Worm (Caenorhabditis elegans) whole organism, young adult: ENCODE data around the gene nspc-12.

Source experiments
- B0035.1 ChIP-seq: sonication (generic microtip); optimal IDR thresholded peaks from 2 replicates; lab custom pipeline; 2016; ENCODE audit warnings: missing genetic modification characterization, mild to moderate bottlenecking, missing compliant biosample characterization, missing genotype, missing genetic modification reagents
- B0336.3 ChIP-seq: fragments of 200-800 bp; sonication (Bioruptor generic); IDR thresholded peaks from 2 replicates; pipeline ENCODE4 v1.3.6; 2022; ENCODE audit warnings: missing genetic modification characterization, missing compliant biosample characterization
- C06A6.2 ChIP-seq: fragments of 200-800 bp; sonication (Bioruptor generic); conservative IDR thresholded peaks from 2 replicates; pipeline ENCODE4 v1.3.6; 2022; ENCODE audit warnings: missing genetic modification characterization, missing compliant biosample characterization
- F22D6.2 ChIP-seq: sonication (generic microtip); optimal IDR thresholded peaks from 2 replicates; lab custom pipeline; 2016; ENCODE audit warnings: mild to moderate bottlenecking, missing genetic modification characterization, missing compliant biosample characterization
- F39B2.1 ChIP-seq: fragments of 200-800 bp; sonication (Bioruptor generic); IDR thresholded peaks from 2 replicates; pipeline ENCODE4 v1.3.6; 2022; ENCODE audit warnings: missing genetic modification reagents, missing genetic modification characterization, missing compliant biosample characterization
- F52B5.7 ChIP-seq: sonication (generic microtip); optimal IDR thresholded peaks from 2 replicates; lab custom pipeline; 2016; ENCODE audit warnings: mild to moderate bottlenecking, missing genetic modification characterization, missing compliant biosample characterization
- F57C9.4 ChIP-seq: sonication (generic microtip); optimal IDR thresholded peaks from 2 replicates; lab custom pipeline; 2017; ENCODE audit warnings: mild to moderate bottlenecking, missing genetic modification characterization, missing compliant biosample characterization
- T26A5.8 ChIP-seq: sonication (generic microtip); optimal IDR thresholded peaks from 2 replicates; lab custom pipeline; 2016; ENCODE audit warnings: missing genetic modification characterization, missing compliant biosample characterization
- Y53F4B.3 ChIP-seq: fragments of 200-800 bp; sonication (Bioruptor generic); IDR thresholded peaks from 2 replicates; pipeline ENCODE4 v1.3.6; 2022; ENCODE audit warnings: missing genetic modification reagents, missing genetic modification characterization, missing compliant biosample characterization
- Y67H2A.10 ChIP-seq: fragments of 200-800 bp; sonication (Bioruptor generic); conservative IDR thresholded peaks from 2 replicates; pipeline ENCODE4 v1.3.6; 2022; ENCODE audit warnings: missing genetic modification reagents, missing genetic modification characterization, missing compliant biosample characterization
- Y95B8A.8 ChIP-seq: fragments of 200-800 bp; sonication (Bioruptor generic); IDR thresholded peaks from 2 replicates; pipeline ENCODE4 v1.3.6; 2022; ENCODE audit warnings: missing genetic modification reagents, missing genetic modification characterization, missing compliant biosample characterization
- athp-1 ChIP-seq: sonication (generic microtip); optimal IDR thresholded peaks from 2 replicates; lab custom pipeline; 2017; ENCODE audit warnings: mild to moderate bottlenecking, missing genetic modification characterization, missing compliant biosample characterization
- attf-5 ChIP-seq: fragments of 200-800 bp; sonication (Bioruptor generic); optimal IDR thresholded peaks from 2 replicates; lab custom pipeline; 2018; ENCODE audit warnings: mild to moderate bottlenecking, missing genetic modification characterization, missing compliant biosample characterization
- attf-6 ChIP-seq: fragments of 200-800 bp; sonication (Bioruptor generic); IDR thresholded peaks from 2 replicates; pipeline ENCODE4 v1.3.6; 2022; ENCODE audit warnings: missing genetic modification reagents, missing genetic modification characterization, missing compliant biosample characterization
- bed-1 ChIP-seq: fragments of 200-800 bp; sonication (Bioruptor generic); IDR thresholded peaks from 2 replicates; pipeline ENCODE4 v1.3.6; 2022; ENCODE audit warnings: missing genetic modification reagents, missing genetic modification characterization, missing compliant biosample characterization
- ceh-100 ChIP-seq: fragments of 200-800 bp; sonication (Bioruptor generic); IDR thresholded peaks from 2 replicates; pipeline ENCODE4 v1.3.6; 2022; ENCODE audit warnings: missing genetic modification reagents, missing genetic modification characterization, missing compliant biosample characterization
- dpl-1 ChIP-seq: fragments of 150-350 bp; optimal IDR thresholded peaks from 2 replicates; lab custom pipeline; 2014; ENCODE audit warnings: missing biosample characterization, missing genetic modification reagents, missing genetic modification characterization
- egl-44 ChIP-seq: fragments of 200-800 bp; sonication (Bioruptor generic); IDR thresholded peaks from 2 replicates; pipeline ENCODE4 v1.3.6; 2022; ENCODE audit warnings: missing genetic modification reagents, missing genetic modification characterization, missing compliant biosample characterization
- gei-17 ChIP-seq: fragments of 200-800 bp; sonication (Bioruptor generic); optimal IDR thresholded peaks from 2 replicates; lab custom pipeline; 2018; ENCODE audit warnings: mild to moderate bottlenecking, missing genetic modification characterization, missing compliant biosample characterization
- him-1 ChIP-seq: sonication (generic microtip); optimal IDR thresholded peaks from 2 replicates; lab custom pipeline; 2016; ENCODE audit warnings: missing genotype, missing genetic modification reagents, missing genetic modification characterization, missing compliant biosample characterization
- hlh-12 ChIP-seq: sonication (generic microtip); optimal IDR thresholded peaks from 2 replicates; lab custom pipeline; 2016; ENCODE audit warnings: missing genetic modification characterization, missing compliant biosample characterization
- hlh-26 ChIP-seq: fragments of 200-800 bp; sonication (Bioruptor generic); conservative IDR thresholded peaks from 2 replicates; pipeline ENCODE4 v1.3.6; 2022; ENCODE audit warnings: missing genetic modification reagents, missing genetic modification characterization, missing compliant biosample characterization
- hmg-1.2 ChIP-seq: fragments of 200-800 bp; sonication (Bioruptor generic); IDR thresholded peaks from 2 replicates; pipeline ENCODE4 v1.3.6; 2022; ENCODE audit warnings: missing genetic modification reagents, missing genetic modification characterization, missing compliant biosample characterization
- hsf-1 ChIP-seq: fragments of 200-800 bp; sonication (Bioruptor generic); IDR thresholded peaks from 2 replicates; pipeline ENCODE4 v1.3.6; 2022; ENCODE audit warnings: missing genetic modification reagents, missing genetic modification characterization, missing compliant biosample characterization
- lag-1 ChIP-seq: fragments of 200-800 bp; sonication (Bioruptor generic); IDR thresholded peaks from 2 replicates; pipeline ENCODE4 v1.3.6; 2022; ENCODE audit warnings: missing genetic modification reagents, missing genetic modification characterization, missing compliant biosample characterization
- let-526 ChIP-seq: fragments of 200-800 bp; sonication (Bioruptor generic); IDR thresholded peaks from 2 replicates; pipeline ENCODE4 v1.3.6; 2022; ENCODE audit warnings: missing genetic modification reagents, missing genetic modification characterization, missing compliant biosample characterization
- let-607 ChIP-seq, 2 experiments: fragments of 200-800 bp in 1 of 2; sonication (Bioruptor generic) in 1 of 2; sonication (generic microtip) in 1 of 2; optimal IDR thresholded peaks; 2 replicates each; lab custom pipeline; 2016 to 2018; ENCODE audit warnings: mild to moderate bottlenecking in 2 of 2, missing compliant biosample characterization in 2 of 2, missing genetic modification characterization in 2 of 2, moderate library complexity in 2 of 2, missing genotype in 1 of 2
- lsy-27 ChIP-seq: sonication (generic microtip); optimal IDR thresholded peaks from 2 replicates; lab custom pipeline; 2017; ENCODE audit warnings: missing genetic modification characterization, mild to moderate bottlenecking, missing compliant biosample characterization, antibody characterized with exemption, missing genotype, borderline replicate concordance; ENCODE audit not compliant: insufficient read depth
- mcd-1 ChIP-seq: fragments of 200-800 bp; sonication (Bioruptor generic); IDR thresholded peaks from 2 replicates; pipeline ENCODE4 v1.3.6; 2022; ENCODE audit warnings: missing genetic modification reagents, missing genetic modification characterization, missing compliant biosample characterization
- mes-4 ChIP-seq: sonication (generic microtip); optimal IDR thresholded peaks from 2 replicates; lab custom pipeline; 2016; ENCODE audit warnings: missing genotype, missing genetic modification characterization, missing compliant biosample characterization
- mxl-1 ChIP-seq: sonication (generic microtip); optimal IDR thresholded peaks from 2 replicates; lab custom pipeline; 2016; ENCODE audit warnings: missing genetic modification characterization, missing compliant biosample characterization
- rcor-1 ChIP-seq: fragments of 200-800 bp; sonication (Bioruptor generic); IDR thresholded peaks from 2 replicates; pipeline ENCODE4 v1.3.6; 2022; ENCODE audit warnings: missing genetic modification reagents, missing genetic modification characterization, missing compliant biosample characterization
- sea-2 ChIP-seq: fragments of 200-800 bp; sonication (Bioruptor generic); IDR thresholded peaks from 2 replicates; pipeline ENCODE4 v1.3.6; 2022; ENCODE audit warnings: missing genetic modification characterization, missing compliant biosample characterization
- snpc-1.1 ChIP-seq: sonication (generic microtip); optimal IDR thresholded peaks from 2 replicates; lab custom pipeline; 2017; ENCODE audit warnings: missing genetic modification characterization, mild to moderate bottlenecking, missing compliant biosample characterization, antibody characterized with exemption, moderate library complexity, missing genotype, missing genetic modification reagents; ENCODE audit not compliant: insufficient read depth
- snpc-3.4 ChIP-seq: sonication (generic microtip); optimal IDR thresholded peaks from 2 replicates; lab custom pipeline; 2017; ENCODE audit warnings: missing genetic modification characterization, mild to moderate bottlenecking, missing compliant biosample characterization, antibody characterized with exemption, moderate library complexity, missing genotype, missing genetic modification reagents
- sptf-2 ChIP-seq: fragments of 200-800 bp; sonication (Bioruptor generic); optimal IDR thresholded peaks from 2 replicates; lab custom pipeline; 2018; ENCODE audit warnings: mild to moderate bottlenecking, missing genetic modification characterization, missing compliant biosample characterization
- tbp1 ChIP-seq: fragments of 200-800 bp; sonication (Bioruptor generic); optimal IDR thresholded peaks from 2 replicates; lab custom pipeline; 2018; ENCODE audit warnings: mild to moderate bottlenecking, missing genetic modification characterization, missing compliant biosample characterization
- tbx-9 ChIP-seq: sonication (generic microtip); optimal IDR thresholded peaks from 2 replicates; lab custom pipeline; 2016; ENCODE audit warnings: borderline replicate concordance, missing genetic modification characterization, inconsistent platforms, missing compliant biosample characterization
- unc-62 ChIP-seq: fragments of 150-350 bp; optimal IDR thresholded peaks from 2 replicates; lab custom pipeline; 2014; ENCODE audit warnings: missing biosample characterization, missing genetic modification reagents, missing genetic modification characterization
- xnd-1 ChIP-seq: sonication (generic microtip); optimal IDR thresholded peaks from 2 replicates; lab custom pipeline; 2016; ENCODE audit warnings: missing genotype, missing genetic modification reagents, missing genetic modification characterization, missing compliant biosample characterization
- zfh-2 ChIP-seq: fragments of 200-800 bp; sonication (Bioruptor generic); conservative IDR thresholded peaks from 2 replicates; pipeline ENCODE4 v1.3.6; 2022; ENCODE audit warnings: missing genetic modification reagents, missing genetic modification characterization, missing compliant biosample characterization
- ztf-25 ChIP-seq: fragments of 200-800 bp; sonication (Bioruptor generic); IDR thresholded peaks from 2 replicates; pipeline ENCODE4 v1.3.6; 2022; ENCODE audit warnings: missing genetic modification reagents, missing genetic modification characterization, missing compliant biosample characterization

Gene nspc-12

DNA sequence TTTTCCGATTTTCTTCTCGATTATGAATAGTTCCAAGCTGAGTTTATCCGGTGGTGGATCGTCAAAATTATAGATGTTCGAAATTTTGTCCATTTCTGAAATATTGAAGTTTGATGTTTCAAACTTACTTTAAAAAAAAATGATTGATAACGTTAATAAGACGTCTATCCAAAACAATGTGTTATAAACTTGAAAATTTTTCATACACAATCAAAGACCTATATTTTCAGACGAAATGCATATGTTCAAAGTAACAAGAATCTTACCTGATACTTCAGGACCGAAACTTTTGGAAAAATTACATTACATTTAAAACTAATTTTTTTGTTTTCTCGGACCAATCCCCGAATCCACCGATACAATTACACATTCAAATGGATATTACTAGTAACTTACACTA, 34.9 kb upstream of the nspc-12 start, which contains the start of gene nekl-3:
Gene nekl-3, minus strand, starts transcription at position 101 of the 400 bp plus-strand sequence.
- TF ChIP-seq Y95B8A.8 (GFP tag; lab: Robert Waterston, UW), result no peak

DNA sequence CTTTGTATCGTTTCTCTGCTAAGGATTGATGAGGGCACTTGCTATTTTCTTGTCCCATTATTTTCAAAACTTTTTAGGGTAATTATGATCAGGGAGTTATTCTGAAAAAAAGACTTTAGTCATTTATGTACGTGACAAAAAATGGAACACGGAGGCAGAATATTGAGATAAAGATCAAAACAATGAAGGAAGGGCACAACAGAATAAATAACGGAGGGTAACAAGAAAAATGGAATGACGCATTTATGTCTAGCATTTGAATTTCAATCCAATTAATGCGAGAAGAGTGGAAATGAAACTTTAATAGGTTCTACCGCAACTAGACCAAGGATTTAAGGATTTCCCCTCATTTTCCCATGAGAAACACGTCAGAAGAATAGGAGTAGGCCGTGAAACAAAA, 21.8 kb upstream of the nspc-12 start, which contains the start of gene glb-13:
Gene glb-13, minus strand, starts transcription at position 101 of the 400 bp plus-strand sequence.
- no peak for TF ChIP-seq attf-5 (GFP tag; lab: Kevin White, UChicago)
- TF ChIP-seq B0035.1 (tag; lab: Kevin White, UChicago), result no peak
- TF ChIP-seq zfh-2, result no peak
- no peak for TF ChIP-seq F39B2.1 (GFP tag; lab: Robert Waterston, UW)
- TF ChIP-seq F57C9.4 (tag; lab: Kevin White, UChicago), result no peak
- no peak for TF ChIP-seq Y67H2A.10 (GFP tag; lab: Robert Waterston, UW)
- no peak for TF ChIP-seq hmg-1.2
- TF ChIP-seq unc-62 (GFP tag; lab: Kevin White, UChicago), result no peak

DNA sequence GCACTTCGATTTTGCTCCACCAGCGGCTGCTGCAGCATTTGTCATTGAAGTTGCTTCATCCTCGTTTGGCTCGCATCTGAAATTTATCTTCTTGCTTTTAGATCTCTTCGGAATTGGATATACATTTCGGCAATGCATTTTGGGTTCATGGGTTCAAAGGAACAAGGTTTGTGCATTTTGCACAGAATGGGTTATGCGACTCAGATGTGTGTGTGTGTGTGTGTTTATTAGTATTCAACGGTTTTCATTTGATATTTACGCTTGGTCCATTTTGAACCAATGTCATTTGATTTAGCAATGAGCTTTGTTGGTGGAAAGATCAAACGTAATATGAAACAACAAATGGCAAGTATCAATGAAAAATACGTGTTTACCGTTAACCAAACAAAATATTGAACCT, 19.3 kb upstream of the nspc-12 start:
- no peak for TF ChIP-seq lag-1 (GFP tag; lab: Robert Waterston, UW)
- no peak for TF ChIP-seq F52B5.7 (tag; lab: Kevin White, UChicago)
- no peak for TF ChIP-seq hlh-12
- no peak for TF ChIP-seq athp-1 (tag; lab: Kevin White, UChicago)
- no peak for TF ChIP-seq tbp1 (GFP tag; lab: Kevin White, UChicago)
- no peak for TF ChIP-seq ceh-100
- TF ChIP-seq rcor-1 (GFP tag; lab: Robert Waterston, UW), result no peak
- TF ChIP-seq sptf-2 (GFP tag; lab: Kevin White, UChicago), result no peak
- TF ChIP-seq ztf-25, result no peak
- no peak for TF ChIP-seq mes-4
- TF ChIP-seq zfh-2, result no peak
- TF ChIP-seq mxl-1 (tag; lab: Kevin White, UChicago), result no peak
- no peak for TF ChIP-seq B0336.3
- no peak for TF ChIP-seq lsy-27 (tag; lab: Kevin White, UChicago)
- no peak for TF ChIP-seq F57C9.4 (tag; lab: Kevin White, UChicago)
- TF ChIP-seq him-1 (tag; lab: Kevin White, UChicago), result no peak
- TF ChIP-seq dpl-1 (GFP tag; lab: Kevin White, UChicago), result no peak

DNA sequence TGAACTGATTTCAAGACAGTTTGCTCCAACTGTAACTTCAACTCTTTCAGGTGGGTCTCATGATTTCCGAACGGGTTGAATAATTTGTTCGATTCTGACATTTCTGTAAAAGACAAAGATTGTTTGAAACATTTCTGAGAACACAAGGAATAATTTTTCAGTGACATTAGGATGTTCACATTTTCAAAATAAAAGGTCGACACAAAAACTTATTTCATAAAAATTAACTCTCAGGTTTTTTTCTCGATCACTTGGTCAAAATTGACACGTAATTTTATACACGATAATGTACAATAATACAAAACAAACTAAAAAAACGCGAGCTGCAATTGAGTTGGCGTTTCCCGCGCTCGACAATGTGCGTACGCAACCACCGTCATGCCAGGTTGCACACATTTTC, 14.8 kb upstream of the nspc-12 start, which contains the start of gene rif-1.2:
Gene rif-1.2, minus strand, starts transcription at position 101 of the 400 bp plus-strand sequence.
- TF ChIP-seq let-607 (tag; optimal IDR thresholded peaks at IDR 0.05; lab: Kevin White, UChicago) (no peak), sea-2 (no peak), snpc-3.4 (tag; lab: Kevin White, UChicago) (no peak), tbx-9 (tag; lab: Kevin White, UChicago) (no peak), mxl-1 (tag; lab: Kevin White, UChicago) (no peak)

DNA sequence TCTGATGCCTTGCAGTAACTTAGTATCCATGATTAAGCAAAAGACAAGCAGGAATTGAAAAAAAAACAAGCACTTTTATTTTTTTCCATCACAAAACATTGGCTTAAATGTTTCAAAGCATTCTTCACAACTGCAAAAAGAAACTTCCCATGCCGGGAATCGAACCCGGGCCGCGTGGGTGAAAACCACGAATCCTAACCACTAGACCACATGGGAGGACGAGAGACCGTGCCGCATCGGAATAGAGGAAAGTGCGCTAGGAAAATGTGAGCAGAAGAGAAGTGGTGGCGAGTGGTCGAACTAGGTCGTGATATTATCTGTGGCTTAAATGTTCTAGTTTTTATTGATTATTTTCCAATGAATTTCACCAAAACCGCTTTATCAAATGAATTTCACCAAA, 11.0 kb upstream of the nspc-12 start:
- TF ChIP-seq T26A5.8 (tag; lab: Kevin White, UChicago) (peak; percentile 6), F22D6.2 (no peak), hsf-1 (no peak), hlh-26 (GFP tag; lab: Robert Waterston, UW) (no peak), ceh-100 (no peak), C06A6.2 (GFP tag; lab: Robert Waterston, UW) (0 out of 2 replicates have a peak, but pooled peaks have one; percentile 30), egl-44 (peak; percentile 80; the same call in 1 of the 2 replicates), Y53F4B.3 (GFP tag; lab: Robert Waterston, UW) (peak; percentile 46; the same call in 1 of the 2 replicates), gei-17 (GFP tag; lab: Kevin White, UChicago) (peak; percentile 59), mcd-1 (peak; percentile 54), xnd-1 (no peak), hlh-12 (no peak), attf-6 (GFP tag; lab: Robert Waterston, UW) (0 out of 2 replicates have a peak, but pooled peaks have one; percentile 34), bed-1 (no peak), snpc-1.1 (tag; lab: Kevin White, UChicago) (peak; percentile 5), let-526 (GFP tag; lab: Robert Waterston, UW) (no peak)
